Fruit fly (Drosophila melanogaster) whole organism, embryonic: ENCODE measurements around the gene CG8326.

Source experiments
- ATbp ChIP-seq: fragments of 200-800 bp; sonication (Bioruptor generic); optimal IDR thresholded peaks from 2 replicates; lab custom pipeline; 2017; ENCODE audit warnings: missing biosample characterization, mild to moderate bottlenecking, missing genetic modification characterization, missing genetic modification reagents
- Abd-B ChIP-seq: fragments of 200-800 bp; sonication (Bioruptor generic); optimal IDR thresholded peaks from 2 replicates; lab custom pipeline; 2018; ENCODE audit warnings: missing biosample characterization, mild to moderate bottlenecking, missing genetic modification characterization, moderate library complexity
- Adf1 ChIP-seq: fragments of 200-800 bp; sonication (Bioruptor generic); IDR thresholded peaks from 2 replicates; pipeline ENCODE4 v1.3.6; 2022; ENCODE audit warnings: missing biosample characterization, missing genetic modification characterization
- Asciz ChIP-seq: fragments of 200-800 bp; sonication (Bioruptor generic); optimal IDR thresholded peaks from 2 replicates; lab custom pipeline; 2017; ENCODE audit warnings: missing biosample characterization, mild to moderate bottlenecking, missing genetic modification characterization, missing genetic modification reagents
- Bdp1 ChIP-seq: fragments of 200-800 bp; sonication (Bioruptor generic); optimal IDR thresholded peaks from 3 replicates; lab custom pipeline; 2016; ENCODE audit warnings: missing biosample characterization, missing genetic modification characterization
- CG10147 ChIP-seq: fragments of 200-800 bp; sonication (Bioruptor generic); optimal IDR thresholded peaks from 2 replicates; lab custom pipeline; 2019; ENCODE audit warnings: missing biosample characterization, mild to moderate bottlenecking, missing genetic modification characterization, moderate library complexity
- CG11456 ChIP-seq: fragments of 200-800 bp; sonication (Bioruptor generic); IDR thresholded peaks from 3 replicates; pipeline ENCODE4 v1.3.6; 2022; ENCODE audit warnings: missing biosample characterization, missing genetic modification characterization
- CG12219 ChIP-seq: fragments of 200-800 bp; sonication (Bioruptor generic); optimal IDR thresholded peaks from 3 replicates; lab custom pipeline; 2018; ENCODE audit warnings: missing biosample characterization, mild to moderate bottlenecking, missing genetic modification characterization
- CG12299 ChIP-seq: fragments of 200-800 bp; sonication (Bioruptor generic); optimal IDR thresholded peaks from 2 replicates; lab custom pipeline; 2018; ENCODE audit warnings: missing biosample characterization, mild to moderate bottlenecking, missing genetic modification characterization
- CG1647 ChIP-seq: fragments of 200-800 bp; sonication (Bioruptor generic); optimal IDR thresholded peaks from 3 replicates; lab custom pipeline; 2016; ENCODE audit warnings: missing biosample characterization, missing genetic modification characterization
- CG18619 ChIP-seq: fragments of 200-800 bp; sonication (Bioruptor generic); optimal IDR thresholded peaks from 3 replicates; lab custom pipeline; 2017; ENCODE audit warnings: missing biosample characterization, mild to moderate bottlenecking, missing genetic modification characterization
- CG2120 ChIP-seq: fragments of 200-800 bp; sonication (Bioruptor generic); optimal IDR thresholded peaks from 3 replicates; lab custom pipeline; 2016; ENCODE audit warnings: missing biosample characterization, missing genetic modification characterization
- CG32532 ChIP-seq: fragments of 200-800 bp; sonication (Bioruptor generic); IDR thresholded peaks from 2 replicates; pipeline ENCODE4 v1.3.6; 2022; ENCODE audit warnings: missing biosample characterization, missing genetic modification characterization
- CG33213 ChIP-seq: fragments of 200-800 bp; sonication (Bioruptor generic); optimal IDR thresholded peaks from 3 replicates; lab custom pipeline; 2016; ENCODE audit warnings: missing biosample characterization, missing genetic modification characterization
- CG3407 ChIP-seq: fragments of 200-800 bp; sonication (Bioruptor generic); optimal IDR thresholded peaks from 2 replicates; lab custom pipeline; 2018; ENCODE audit warnings: missing biosample characterization, mild to moderate bottlenecking, missing genetic modification characterization
- CG34422 ChIP-seq: fragments of 200-800 bp; sonication (Bioruptor generic); IDR thresholded peaks from 3 replicates; pipeline ENCODE4 v1.3.6; 2022; ENCODE audit warnings: missing biosample characterization, missing genetic modification characterization
- CG3995 ChIP-seq: fragments of 200-800 bp; sonication (Bioruptor generic); optimal IDR thresholded peaks from 3 replicates; lab custom pipeline; 2016; ENCODE audit warnings: missing biosample characterization, missing genetic modification characterization
- CG4854 ChIP-seq: fragments of 200-800 bp; sonication (Bioruptor generic); optimal IDR thresholded peaks from 2 replicates; lab custom pipeline; 2016; ENCODE audit warnings: missing biosample characterization, missing genetic modification characterization, inconsistent platforms
- CG5953 ChIP-seq: fragments of 200-800 bp; sonication (Bioruptor generic); IDR thresholded peaks from 2 replicates; pipeline ENCODE4 v1.3.6; 2022; ENCODE audit warnings: missing biosample characterization, missing genetic modification characterization
- CG7556 ChIP-seq: fragments of 200-800 bp; sonication (Bioruptor generic); optimal IDR thresholded peaks from 2 replicates; lab custom pipeline; 2017; ENCODE audit warnings: missing biosample characterization, mild to moderate bottlenecking, missing genetic modification characterization
- CG7928 ChIP-seq: fragments of 200-800 bp; sonication (Bioruptor generic); optimal IDR thresholded peaks from 2 replicates; lab custom pipeline; 2017; ENCODE audit warnings: missing biosample characterization, mild to moderate bottlenecking, missing genetic modification characterization
- CG7963 ChIP-seq: fragments of 200-800 bp; sonication (Bioruptor generic); IDR thresholded peaks from 3 replicates; pipeline ENCODE4 v1.3.6; 2022; ENCODE audit warnings: missing biosample characterization, missing genetic modification characterization; ENCODE audit not compliant: partially characterized antibody
- CG8089 ChIP-seq: fragments of 200-800 bp; sonication (Bioruptor generic); optimal IDR thresholded peaks from 3 replicates; lab custom pipeline; 2016; ENCODE audit warnings: missing biosample characterization, missing genetic modification characterization
- CkIIα-i1 ChIP-seq: fragments of 200-800 bp; sonication (Bioruptor generic); IDR thresholded peaks from 2 replicates; pipeline ENCODE4 v1.3.6; 2022; ENCODE audit warnings: missing biosample characterization, missing genetic modification characterization
- E2f1 ChIP-seq: fragments of 200-800 bp; sonication (Bioruptor generic); IDR thresholded peaks from 2 replicates; pipeline ENCODE4 v1.3.6; 2022; ENCODE audit warnings: missing biosample characterization, missing genetic modification characterization
- Hmr ChIP-seq: fragments of 200-800 bp; sonication (Bioruptor generic); optimal IDR thresholded peaks from 3 replicates; lab custom pipeline; 2017; ENCODE audit warnings: mild to moderate bottlenecking, missing biosample characterization, missing genetic modification reagents, missing genetic modification characterization
- Hr39 ChIP-seq: fragments of >200 bp; optimal IDR thresholded peaks from 2 replicates; lab custom pipeline; 2017
- Jarid2 ChIP-seq: fragments of 200-800 bp; sonication (Bioruptor generic); optimal IDR thresholded peaks from 3 replicates; lab custom pipeline; 2017; ENCODE audit warnings: mild to moderate bottlenecking, missing biosample characterization, missing genetic modification reagents, missing genetic modification characterization
- Max ChIP-seq: fragments of 200-800 bp; sonication (Bioruptor generic); optimal IDR thresholded peaks from 2 replicates; lab custom pipeline; 2016; ENCODE audit warnings: missing biosample characterization, mild to moderate bottlenecking, missing genetic modification characterization
- NC2β ChIP-seq: fragments of 200-800 bp; sonication (Bioruptor generic); optimal IDR thresholded peaks from 2 replicates; lab custom pipeline; 2016; ENCODE audit warnings: missing biosample characterization, missing genetic modification characterization
- ac ChIP-seq: fragments of 200-800 bp; sonication (Bioruptor generic); optimal IDR thresholded peaks from 3 replicates; lab custom pipeline; 2017; ENCODE audit warnings: missing biosample characterization, mild to moderate bottlenecking, missing genetic modification characterization
- aop ChIP-seq: fragments of 200-800 bp; sonication (Bioruptor generic); IDR thresholded peaks from 2 replicates; pipeline ENCODE4 v1.3.6; 2022; ENCODE audit warnings: missing biosample characterization, missing genetic modification characterization
- bab2 ChIP-seq: fragments of 200-800 bp; sonication (Bioruptor generic); optimal IDR thresholded peaks from 2 replicates; lab custom pipeline; 2016; ENCODE audit warnings: missing biosample characterization, missing genetic modification characterization
- bcd ChIP-seq: fragments of 200-800 bp; sonication (Bioruptor generic); optimal IDR thresholded peaks from 2 replicates; lab custom pipeline; 2017; ENCODE audit warnings: missing biosample characterization, mild to moderate bottlenecking, missing genetic modification characterization
- chn ChIP-seq: fragments of 200-800 bp; sonication (Bioruptor generic); optimal IDR thresholded peaks from 2 replicates; lab custom pipeline; 2016; ENCODE audit warnings: missing biosample characterization, missing genetic modification characterization
- dan ChIP-seq: fragments of 200-800 bp; sonication (Bioruptor generic); IDR thresholded peaks from 2 replicates; pipeline ENCODE4 v1.3.6; 2022; ENCODE audit warnings: missing biosample characterization, missing genetic modification characterization
- disco-r ChIP-seq: fragments of 200-800 bp; sonication (Bioruptor generic); optimal IDR thresholded peaks from 2 replicates; lab custom pipeline; 2016; ENCODE audit warnings: missing biosample characterization, missing genetic modification characterization
- fd64A ChIP-seq: fragments of 200-800 bp; sonication (Bioruptor generic); optimal IDR thresholded peaks from 3 replicates; lab custom pipeline; 2018; ENCODE audit warnings: missing biosample characterization, mild to moderate bottlenecking, missing genetic modification characterization
- ftz-f1 ChIP-seq: fragments of 200-800 bp; sonication (Bioruptor generic); optimal IDR thresholded peaks from 2 replicates; lab custom pipeline; 2016; ENCODE audit warnings: missing biosample characterization, missing genetic modification characterization
- grau ChIP-seq: fragments of 200-800 bp; optimal IDR thresholded peaks from 3 replicates; lab custom pipeline; 2019; ENCODE audit warnings: missing biosample characterization, mild to moderate bottlenecking, missing genetic modification characterization, moderate library complexity
- gsb ChIP-seq: fragments of 200-800 bp; sonication (Bioruptor generic); IDR thresholded peaks from 2 replicates; pipeline ENCODE4 v1.3.6; 2022; ENCODE audit warnings: missing biosample characterization, missing genetic modification characterization
- ken ChIP-seq: fragments of 200-800 bp; sonication (Bioruptor generic); IDR thresholded peaks from 3 replicates; pipeline ENCODE4 v1.3.6; 2022; ENCODE audit warnings: missing biosample characterization, missing genetic modification characterization
- klu ChIP-seq: fragments of 200-800 bp; sonication (Bioruptor generic); IDR thresholded peaks from 2 replicates; pipeline ENCODE4 v1.3.6; 2022; ENCODE audit warnings: missing biosample characterization, missing genetic modification characterization
- kni ChIP-seq: fragments of 200-800 bp; sonication (Bioruptor generic); optimal IDR thresholded peaks from 3 replicates; lab custom pipeline; 2017; ENCODE audit warnings: mild to moderate bottlenecking, missing biosample characterization, missing genetic modification reagents, missing genetic modification characterization
- lilli ChIP-seq: fragments of 200-800 bp; sonication (Bioruptor generic); optimal IDR thresholded peaks from 3 replicates; lab custom pipeline; 2016; ENCODE audit warnings: missing biosample characterization, missing genetic modification characterization
- org-1 ChIP-seq: fragments of 200-800 bp; sonication (Bioruptor generic); optimal IDR thresholded peaks from 2 replicates; lab custom pipeline; 2017; ENCODE audit warnings: missing biosample characterization, missing genetic modification characterization
- sim ChIP-seq: fragments of 200-800 bp; sonication (Bioruptor generic); IDR thresholded peaks from 2 replicates; pipeline ENCODE4 v1.3.6; 2022; ENCODE audit warnings: missing biosample characterization, missing genetic modification characterization
- sima ChIP-seq: fragments of 200-800 bp; sonication (Bioruptor generic); optimal IDR thresholded peaks from 2 replicates; lab custom pipeline; 2016; ENCODE audit warnings: missing biosample characterization, missing genetic modification characterization
- so ChIP-seq: fragments of 200-800 bp; sonication (Bioruptor generic); IDR thresholded peaks from 3 replicates; pipeline ENCODE4 v1.3.6; 2022; ENCODE audit warnings: missing biosample characterization, missing genetic modification characterization
- ttk ChIP-seq: fragments of 200-800 bp; sonication (Bioruptor generic); IDR thresholded peaks from 2 replicates; pipeline ENCODE4 v2.1.2; 2022; ENCODE audit warnings: missing biosample characterization, missing genetic modification characterization
- tx ChIP-seq: fragments of 200-800 bp; sonication (Bioruptor generic); optimal IDR thresholded peaks from 2 replicates; lab custom pipeline; 2016; ENCODE audit warnings: missing biosample characterization, missing genetic modification characterization
- yki ChIP-seq: fragments of >200 bp; optimal IDR thresholded peaks from 3 replicates; lab custom pipeline; 2018
- zen2 ChIP-seq: fragments of 200-800 bp; sonication (Bioruptor generic); IDR thresholded peaks from 3 replicates; pipeline ENCODE4 v1.3.6; 2022; ENCODE audit warnings: missing biosample characterization, missing genetic modification characterization; ENCODE audit not compliant: partially characterized antibody

Gene CG8326

DNA sequence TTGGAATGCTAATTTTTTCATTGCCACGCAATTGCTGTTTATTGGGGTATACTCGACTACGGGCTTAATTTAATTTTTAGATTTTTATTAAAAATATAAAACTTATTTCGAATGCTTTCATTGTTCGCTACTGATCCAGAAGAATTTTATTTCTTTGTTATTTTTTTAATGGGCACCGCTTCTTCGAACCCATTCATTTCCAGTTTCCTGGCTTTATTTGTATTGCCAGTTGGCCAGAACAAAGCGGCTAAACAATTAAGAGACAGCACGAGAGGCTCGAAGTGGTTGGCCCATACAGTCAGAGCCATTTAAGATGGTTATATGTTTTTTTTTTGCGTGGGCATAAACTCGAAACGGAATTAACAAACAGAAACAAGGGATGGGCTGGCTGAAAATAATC lies 33.5 kb downstream of the CG8326 start (continued):
- TF ChIP-seq chn (peak; percentile 56), Asciz (GFP tag; lab: Kevin White, UChicago) (peak; percentile 60), CG4854 (GFP tag; lab: Kevin White, UChicago) (peak; percentile 42), Bdp1 (GFP tag; lab: Kevin White, UChicago) (no peak), Adf1 (GFP tag; lab: Robert Waterston, UW) (peak; percentile 63), CG7963 (GFP tag; lab: Robert Waterston, UW) (no peak), grau (tag; lab: Kevin White, UChicago) (peak; percentile 83), ac (GFP tag; lab: Kevin White, UChicago) (no peak), CG3407 (peak; percentile 10), CkIIα-i1 (GFP tag; lab: Robert Waterston, UW) (0 out of 2 replicates have a peak, but pooled peaks have one; percentile 51), zen2 (GFP tag; lab: Robert Waterston, UW) (no peak), CG33213 (GFP tag; lab: Kevin White, UChicago) (peak; percentile 51), CG32532 (GFP tag; lab: Robert Waterston, UW) (peak; percentile 90), Hr39 (no peak), CG7928 (GFP tag; lab: Kevin White, UChicago) (peak; percentile 49), ATbp (GFP tag; lab: Kevin White, UChicago) (peak; percentile 52), CG18619 (peak; percentile 73), CG8089 (GFP tag; lab: Kevin White, UChicago) (no peak), sim (GFP tag; lab: Robert Waterston, UW) (no peak), klu (peak; percentile 52), Abd-B (GFP tag; lab: Kevin White, UChicago) (peak; percentile 74), Jarid2 (GFP tag; lab: Kevin White, UChicago) (no peak), so (GFP tag; lab: Robert Waterston, UW) (peak; percentile 91), yki (no peak), bcd (peak; percentile 77), Hmr (peak; percentile 81), fd64A (GFP tag; lab: Kevin White, UChicago) (no peak), sima (no peak), CG34422 (peak; percentile 83), ken (GFP tag; lab: Robert Waterston, UW) (peak; percentile 53; the same call in 1 of the 3 replicates), kni (GFP tag; lab: Kevin White, UChicago) (no peak), CG1647 (GFP tag; lab: Kevin White, UChicago) (peak; percentile 69), disco-r (GFP tag; lab: Kevin White, UChicago) (peak; percentile 12), gsb (GFP tag; lab: Robert Waterston, UW) (peak; percentile 77), CG5953 (GFP tag; lab: Robert Waterston, UW) (peak; percentile 48; the same call in 1 of the 2 replicates), Max (GFP tag; lab: Kevin White, UChicago) (peak; percentile 81), CG12219 (peak; percentile 42), ftz-f1 (GFP tag; lab: Kevin White, UChicago) (peak; percentile 10), CG3995 (peak; percentile 22), CG2120 (GFP tag; lab: Kevin White, UChicago) (peak; percentile 90), lilli (peak; percentile 88), aop (GFP tag; lab: Robert Waterston, UW) (no peak), CG10147 (peak; percentile 86), NC2β (GFP tag; lab: Kevin White, UChicago) (peak; percentile 1), tx (GFP tag; lab: Kevin White, UChicago) (no peak), dan (no peak), ttk (GFP tag; lab: Robert Waterston, UW) (peak; percentile 75), org-1 (peak; percentile 34), E2f1 (GFP tag; lab: Robert Waterston, UW) (peak; percentile 80), CG11456 (GFP tag; lab: Robert Waterston, UW) (peak; percentile 89), CG12299 (peak; percentile 12), CG7556 (peak; percentile 69), bab2 (GFP tag; lab: Kevin White, UChicago) (peak; percentile 14)
